Worm (Caenorhabditis elegans): Measurements from ENCODE around the gene rpl-36.

Gene rpl-36

ce11 chrIII:7150162-7150561 is 29.9 kb upstream of the rpl-36 start:
- no peak for TF ChIP-seq B0035.1 (tag; optimal IDR thresholded peaks at IDR 0.05)
- no peak for TF ChIP-seq nhr-90 (tag; optimal IDR thresholded peaks at IDR 0.05)
- no peak for TF ChIP-seq nfya-2 (GFP tag; IDR thresholded peaks at IDR 0.05)
- no peak for TF ChIP-seq die-1 (tag; optimal IDR thresholded peaks at IDR 0.05)
- no peak for TF ChIP-seq ceh-40 (GFP tag; IDR thresholded peaks at IDR 0.05)
- TF ChIP-seq sea-2 (GFP tag; IDR thresholded peaks at IDR 0.05): no peak
- no peak for TF ChIP-seq F10E7.11 (tag; optimal IDR thresholded peaks at IDR 0.05)
- no peak for TF ChIP-seq xnd-1 (tag; optimal IDR thresholded peaks at IDR 0.05)
- TF ChIP-seq D2030.7 (GFP tag; IDR thresholded peaks at IDR 0.05): no peak
- TF ChIP-seq lin-54 (GFP tag; optimal IDR thresholded peaks at IDR 0.05): no peak
- TF ChIP-seq attf-6 (GFP tag; IDR thresholded peaks at IDR 0.05): no peak
- no peak for TF ChIP-seq ccch-3 (GFP tag; optimal IDR thresholded peaks at IDR 0.05)
- no peak for TF ChIP-seq ceh-58 (GFP tag; IDR thresholded peaks at IDR 0.05)

ce11 chrIII:7152569-7152968 is 27.5 kb upstream of the rpl-36 start:
- TF ChIP-seq hrde-1 (tag; optimal IDR thresholded peaks at IDR 0.05; ENCODE audit: borderline replicate concordance) (no peak), hlh-26 (GFP tag; conservative IDR thresholded peaks at IDR 0.05) (no peak), F52B5.7 (tag; optimal IDR thresholded peaks at IDR 0.05) (no peak), somi-1 (GFP tag; optimal IDR thresholded peaks at IDR 0.05) (no peak), sptf-2 (GFP tag; optimal IDR thresholded peaks at IDR 0.05) (no peak), nhr-120 (GFP tag; IDR thresholded peaks at IDR 0.05) (no peak), madf-10 (tag; optimal IDR thresholded peaks at IDR 0.05) (no peak), tlf-1 (GFP tag; optimal IDR thresholded peaks at IDR 0.05) (no peak), snpc-1.3 (tag; optimal IDR thresholded peaks at IDR 0.05; ENCODE audit: insufficient read depth) (no peak)

ce11 chrIII:7153747-7154238 is 26.3 kb upstream of the rpl-36 start, which contains the start of gene ogt-1:
Gene ogt-1 (minus strand): TSS chrIII:7153797.
- TF ChIP-seq nhr-90 (tag; optimal IDR thresholded peaks at IDR 0.05) (no peak), attf-3 (GFP tag; conservative IDR thresholded peaks at IDR 0.05) (no peak), snpc-3.4 (tag; optimal IDR thresholded peaks at IDR 0.05) (peak; percentile 64), F52B5.7 (tag; optimal IDR thresholded peaks at IDR 0.05) (no peak), F22D6.2 (tag; optimal IDR thresholded peaks at IDR 0.05) (no peak), F39B2.1 (GFP tag; IDR thresholded peaks at IDR 0.05) (no peak), ekl-4 (GFP tag; IDR thresholded peaks at IDR 0.05) (peak; percentile 69), egrh-3 (GFP tag; IDR thresholded peaks at IDR 0.05) (no peak; the same call in 1 of the 2 replicates), pbrm-1 (GFP tag; IDR thresholded peaks at IDR 0.05) (peak; percentile 42; the same call in 1 of the 2 replicates), lsy-27 (tag; optimal IDR thresholded peaks at IDR 0.05; ENCODE audit: borderline replicate concordance, insufficient read depth) (no peak), nfyb-1 (GFP tag; IDR thresholded peaks at IDR 0.05) (peak; percentile 57), ztf-22 (GFP tag; optimal IDR thresholded peaks at IDR 0.05) (no peak), D2030.7 (GFP tag; IDR thresholded peaks at IDR 0.05) (no peak), repo-1 (tag; optimal IDR thresholded peaks at IDR 0.05) (peak; percentile 4), nhr-80 (tag; optimal IDR thresholded peaks at IDR 0.05) (peak; percentile 4), ceh-100 (GFP tag; IDR thresholded peaks at IDR 0.05) (no peak), ets-4 (GFP tag; optimal IDR thresholded peaks at IDR 0.05) (no peak), Y67H2A.10 (GFP tag; conservative IDR thresholded peaks at IDR 0.05) (no peak), rec-8 (tag; optimal IDR thresholded peaks at IDR 0.05) (no peak), aptf-3 (GFP tag; IDR thresholded peaks at IDR 0.05) (no peak), mes-4 (tag; optimal IDR thresholded peaks at IDR 0.05) (no peak), Y79H2A.3 (GFP tag; conservative IDR thresholded peaks at IDR 0.05) (no peak), F57C9.4 (tag; optimal IDR thresholded peaks at IDR 0.05) (no peak), somi-1 (GFP tag; optimal IDR thresholded peaks at IDR 0.05) (no peak), lin-40 (tag; optimal IDR thresholded peaks at IDR 0.05) (peak; percentile 84), rcor-1 (GFP tag; IDR thresholded peaks at IDR 0.05) (no peak), egl-18 (GFP tag; IDR thresholded peaks at IDR 0.05) (no peak), zfh-2 (GFP tag; conservative IDR thresholded peaks at IDR 0.05) (no peak)
